Fruit fly (Drosophila melanogaster) whole organism, embryonic: ENCODE results near the gene CG13060.

Source experiments
- Asciz ChIP-seq: fragments of 200-800 bp; sonication (Bioruptor generic); optimal IDR thresholded peaks from 2 replicates; lab custom pipeline; 2017; ENCODE audit warnings: missing biosample characterization, mild to moderate bottlenecking, missing genetic modification characterization, missing genetic modification reagents
- Atf6 ChIP-seq: fragments of 200-800 bp; sonication (Bioruptor generic); IDR thresholded peaks from 2 replicates; pipeline ENCODE4 v1.3.6; 2022; ENCODE audit warnings: missing biosample characterization, missing genetic modification characterization
- CG10209 ChIP-seq: fragments of 200-800 bp; sonication (Bioruptor generic); optimal IDR thresholded peaks from 3 replicates; lab custom pipeline; 2017; ENCODE audit warnings: missing biosample characterization, mild to moderate bottlenecking, missing genetic modification characterization, missing genetic modification reagents
- CG10462 ChIP-seq: fragments of 200-800 bp; sonication (Bioruptor generic); optimal IDR thresholded peaks from 2 replicates; lab custom pipeline; 2016; ENCODE audit warnings: missing biosample characterization, missing genetic modification characterization
- CG12391 ChIP-seq: fragments of 200-800 bp; sonication (Bioruptor generic); optimal IDR thresholded peaks from 3 replicates; lab custom pipeline; 2018; ENCODE audit warnings: missing biosample characterization, mild to moderate bottlenecking, missing genetic modification characterization, moderate library complexity
- CG15514 ChIP-seq: fragments of 200-800 bp; sonication (Bioruptor generic); optimal IDR thresholded peaks from 3 replicates; lab custom pipeline; 2017; ENCODE audit warnings: missing biosample characterization, missing genetic modification characterization, mild to moderate bottlenecking, moderate library complexity, missing genetic modification reagents
- CG1647 ChIP-seq: fragments of 200-800 bp; sonication (Bioruptor generic); optimal IDR thresholded peaks from 3 replicates; lab custom pipeline; 2016; ENCODE audit warnings: missing biosample characterization, missing genetic modification characterization
- CG30020 ChIP-seq: fragments of 200-800 bp; optimal IDR thresholded peaks from 2 replicates; lab custom pipeline; 2019; ENCODE audit warnings: missing biosample characterization, mild to moderate bottlenecking, missing genetic modification characterization, moderate library complexity
- CG43689 ChIP-seq: fragments of 200-800 bp; sonication (Bioruptor generic); IDR thresholded peaks from 2 replicates; pipeline ENCODE4 v1.3.6; 2022; ENCODE audit warnings: missing biosample characterization, missing genetic modification characterization
- CG4707 ChIP-seq: fragments of 200-800 bp; sonication (Bioruptor generic); optimal IDR thresholded peaks from 2 replicates; lab custom pipeline; 2018; ENCODE audit warnings: missing biosample characterization, mild to moderate bottlenecking, missing genetic modification characterization, moderate library complexity
- CG6791 ChIP-seq: fragments of 200-800 bp; sonication (Bioruptor generic); IDR thresholded peaks from 3 replicates; pipeline ENCODE4 v1.3.6; 2022; ENCODE audit warnings: missing biosample characterization, missing genetic modification characterization; ENCODE audit not compliant: partially characterized antibody
- CG6813 ChIP-seq: fragments of 200-800 bp; sonication (Bioruptor generic); optimal IDR thresholded peaks from 2 replicates; lab custom pipeline; 2017; ENCODE audit warnings: missing biosample characterization, missing genetic modification characterization, mild to moderate bottlenecking, moderate library complexity, missing genetic modification reagents
- CG9215 ChIP-seq: fragments of 200-800 bp; sonication (Bioruptor generic); IDR thresholded peaks from 2 replicates; pipeline ENCODE4 v1.3.6; 2022; ENCODE audit warnings: missing biosample characterization, missing genetic modification characterization
- CG9817 ChIP-seq: fragments of 200-800 bp; sonication (Bioruptor generic); optimal IDR thresholded peaks from 2 replicates; lab custom pipeline; 2018; ENCODE audit warnings: missing biosample characterization, mild to moderate bottlenecking, missing genetic modification characterization, moderate library complexity
- Dek ChIP-seq: fragments of 200-800 bp; sonication (Bioruptor generic); optimal IDR thresholded peaks from 3 replicates; lab custom pipeline; 2019; ENCODE audit warnings: missing biosample characterization, mild to moderate bottlenecking, missing genetic modification characterization, moderate library complexity
- Doc3 ChIP-seq: fragments of 200-800 bp; sonication (Bioruptor generic); IDR thresholded peaks from 3 replicates; pipeline ENCODE4 v1.3.6; 2022; ENCODE audit warnings: missing biosample characterization, missing genetic modification characterization; ENCODE audit not compliant: partially characterized antibody
- ERR ChIP-seq: fragments of 200-800 bp; sonication (Bioruptor generic); optimal IDR thresholded peaks from 2 replicates; lab custom pipeline; 2016; ENCODE audit warnings: missing biosample characterization, missing genetic modification characterization
- Elba2 ChIP-seq: fragments of 200-800 bp; sonication (Bioruptor generic); optimal IDR thresholded peaks from 3 replicates; lab custom pipeline; 2016; ENCODE audit warnings: missing biosample characterization, missing genetic modification characterization
- Fer3 ChIP-seq: fragments of 200-800 bp; sonication (Bioruptor generic); optimal IDR thresholded peaks from 2 replicates; lab custom pipeline; 2018; ENCODE audit warnings: missing biosample characterization, mild to moderate bottlenecking, missing genetic modification characterization, moderate library complexity
- H15 ChIP-seq: fragments of 200-800 bp; sonication (Bioruptor generic); IDR thresholded peaks from 3 replicates; pipeline ENCODE4 v1.3.6; 2022; ENCODE audit warnings: missing biosample characterization, missing genetic modification characterization
- H2.0 ChIP-seq: fragments of 200-800 bp; sonication (Bioruptor generic); IDR thresholded peaks from 2 replicates; pipeline ENCODE4 v1.3.6; 2022; ENCODE audit warnings: missing biosample characterization, missing genetic modification characterization
- HmgZ ChIP-seq: fragments of 200-800 bp; sonication (Bioruptor generic); optimal IDR thresholded peaks from 2 replicates; lab custom pipeline; 2018; ENCODE audit warnings: missing biosample characterization, mild to moderate bottlenecking, missing genetic modification characterization
- Hmr ChIP-seq: fragments of 200-800 bp; sonication (Bioruptor generic); optimal IDR thresholded peaks from 3 replicates; lab custom pipeline; 2017; ENCODE audit warnings: mild to moderate bottlenecking, missing biosample characterization, missing genetic modification reagents, missing genetic modification characterization
- Lim3 ChIP-seq: fragments of 200-800 bp; sonication (Bioruptor generic); IDR thresholded peaks from 2 replicates; pipeline ENCODE4 v1.3.6; 2022; ENCODE audit warnings: missing biosample characterization, missing genetic modification characterization
- Mes4 ChIP-seq: fragments of 200-800 bp; sonication (Bioruptor generic); optimal IDR thresholded peaks from 2 replicates; lab custom pipeline; 2016; ENCODE audit warnings: missing biosample characterization, missing genetic modification characterization
- Nf-YA ChIP-seq: fragments of 200-800 bp; sonication (Bioruptor generic); IDR thresholded peaks from 2 replicates; pipeline ENCODE4 v1.3.6; 2022; ENCODE audit warnings: missing biosample characterization, missing genetic modification characterization
- ara ChIP-seq: fragments of 200-800 bp; sonication (Bioruptor generic); IDR thresholded peaks from 2 replicates; pipeline ENCODE4 v1.3.6; 2022; ENCODE audit warnings: missing biosample characterization, missing genetic modification characterization
- ash1 ChIP-seq: fragments of 200-800 bp; sonication (Bioruptor generic); optimal IDR thresholded peaks from 2 replicates; lab custom pipeline; 2018; ENCODE audit warnings: missing biosample characterization, mild to moderate bottlenecking, missing genetic modification characterization
- bcd ChIP-seq: fragments of 200-800 bp; sonication (Bioruptor generic); optimal IDR thresholded peaks from 2 replicates; lab custom pipeline; 2017; ENCODE audit warnings: missing biosample characterization, mild to moderate bottlenecking, missing genetic modification characterization
- cad ChIP-seq: fragments of >200 bp; optimal IDR thresholded peaks from 2 replicates; lab custom pipeline; 2017; ENCODE audit warnings: missing biosample characterization, missing genetic modification characterization
- cas ChIP-seq: fragments of 200-800 bp; sonication (Bioruptor generic); IDR thresholded peaks from 2 replicates; pipeline ENCODE4 v1.3.6; 2022; ENCODE audit warnings: missing biosample characterization, missing genetic modification characterization
- croc ChIP-seq: fragments of 200-800 bp; sonication (Bioruptor generic); conservative IDR thresholded peaks from 3 replicates; pipeline ENCODE4 v1.3.6; 2022; ENCODE audit warnings: missing biosample characterization, missing genetic modification characterization
- dm ChIP-seq: fragments of 200-800 bp; sonication (Bioruptor generic); optimal IDR thresholded peaks from 3 replicates; lab custom pipeline; 2016; ENCODE audit warnings: missing biosample characterization, missing genetic modification characterization
- emc ChIP-seq: fragments of 200-800 bp; sonication (Bioruptor generic); optimal IDR thresholded peaks from 2 replicates; lab custom pipeline; 2016; ENCODE audit warnings: missing biosample characterization, missing genetic modification characterization
- ems ChIP-seq: fragments of 200-800 bp; sonication (Bioruptor generic); optimal IDR thresholded peaks from 3 replicates; lab custom pipeline; 2016; ENCODE audit warnings: missing biosample characterization, missing genetic modification characterization
- esg ChIP-seq: fragments of 200-800 bp; sonication (Bioruptor generic); conservative IDR thresholded peaks from 2 replicates; pipeline ENCODE4 v1.3.6; 2022; ENCODE audit warnings: missing biosample characterization, missing genetic modification characterization
- fru ChIP-seq: fragments of >200 bp; optimal IDR thresholded peaks from 2 replicates; lab custom pipeline; 2017
- ftz-f1 ChIP-seq: fragments of 200-800 bp; sonication (Bioruptor generic); optimal IDR thresholded peaks from 2 replicates; lab custom pipeline; 2016; ENCODE audit warnings: missing biosample characterization, missing genetic modification characterization
- gfzf ChIP-seq: fragments of 200-800 bp; sonication (Bioruptor generic); optimal IDR thresholded peaks from 2 replicates; lab custom pipeline; 2016; ENCODE audit warnings: missing biosample characterization, mild to moderate bottlenecking, missing genetic modification characterization, moderate library complexity
- knrl ChIP-seq: fragments of 200-800 bp; sonication (Bioruptor generic); IDR thresholded peaks from 3 replicates; pipeline ENCODE4 v1.3.6; 2022; ENCODE audit warnings: missing biosample characterization, missing genetic modification characterization; ENCODE audit not compliant: partially characterized antibody
- pb ChIP-seq: fragments of 200-800 bp; sonication (Bioruptor generic); optimal IDR thresholded peaks from 3 replicates; lab custom pipeline; 2016; ENCODE audit warnings: missing biosample characterization, missing genetic modification characterization
- pfk ChIP-seq: fragments of 200-800 bp; sonication (Bioruptor generic); optimal IDR thresholded peaks from 2 replicates; lab custom pipeline; 2018; ENCODE audit warnings: missing biosample characterization, mild to moderate bottlenecking, missing genetic modification characterization, moderate library complexity
- scrt ChIP-seq: fragments of 200-800 bp; sonication (Bioruptor generic); optimal IDR thresholded peaks from 2 replicates; lab custom pipeline; 2018; ENCODE audit warnings: missing biosample characterization, mild to moderate bottlenecking, missing genetic modification characterization, moderate library complexity
- sens ChIP-seq: fragments of 200-800 bp; sonication (Bioruptor generic); peaks from one replicate; lab custom pipeline; 2016; ENCODE audit warnings: missing biosample characterization, missing genetic modification characterization
- sim ChIP-seq: fragments of 200-800 bp; sonication (Bioruptor generic); IDR thresholded peaks from 2 replicates; pipeline ENCODE4 v1.3.6; 2022; ENCODE audit warnings: missing biosample characterization, missing genetic modification characterization
- slou ChIP-seq: fragments of 200-800 bp; sonication (Bioruptor generic); optimal IDR thresholded peaks from 3 replicates; lab custom pipeline; 2016; ENCODE audit warnings: missing biosample characterization, missing genetic modification characterization
- tna ChIP-seq: fragments of 200-800 bp; sonication (Bioruptor generic); IDR thresholded peaks from 2 replicates; pipeline ENCODE4 v1.3.6; 2022; ENCODE audit warnings: missing biosample characterization, missing genetic modification characterization; ENCODE audit not compliant: partially characterized antibody
- tup ChIP-seq: fragments of 200-800 bp; sonication (Bioruptor generic); optimal IDR thresholded peaks from 2 replicates; lab custom pipeline; 2016; ENCODE audit warnings: missing biosample characterization, mild to moderate bottlenecking, missing genetic modification characterization, moderate library complexity
- unpg ChIP-seq: fragments of 200-800 bp; sonication (Bioruptor generic); optimal IDR thresholded peaks from 3 replicates; lab custom pipeline; 2018; ENCODE audit warnings: missing biosample characterization, mild to moderate bottlenecking, missing genetic modification characterization, moderate library complexity
- vnd ChIP-seq: fragments of 200-800 bp; sonication (Bioruptor generic); IDR thresholded peaks from 3 replicates; pipeline ENCODE4 v1.3.6; 2022; ENCODE audit warnings: missing biosample characterization, missing genetic modification characterization; ENCODE audit not compliant: partially characterized antibody

The CG13060 gene

dm6 chr3L:16328207-16328891, 8.7 kb downstream of the CG13060 start, which contains the start of gene CG13058 (continued):
- TF ChIP-seq CG10462 (GFP tag; lab: Kevin White, UChicago) (no peak), slou (GFP tag; lab: Kevin White, UChicago) (no peak), Fer3 (peak; percentile 59), CG12391 (tag; lab: Kevin White, UChicago) (no peak), CG30020 (no peak), CG9817 (tag; lab: Kevin White, UChicago) (peak; percentile 71), scrt (GFP tag; lab: Kevin White, UChicago) (peak; percentile 37), CG4707 (GFP tag; lab: Kevin White, UChicago) (no peak), tna (GFP tag; lab: Robert Waterston, UW) (no peak), CG6813 (GFP tag; lab: Kevin White, UChicago) (no peak), Nf-YA (GFP tag; lab: Robert Waterston, UW) (peak; percentile 54), vnd (GFP tag; lab: Robert Waterston, UW) (no peak), cas (no peak), ERR (GFP tag; lab: Kevin White, UChicago) (no peak), HmgZ (tag; lab: Kevin White, UChicago) (peak; percentile 65), ems (GFP tag; lab: Kevin White, UChicago) (no peak), CG10209 (GFP tag; lab: Kevin White, UChicago) (peak; percentile 55), ara (GFP tag; lab: Robert Waterston, UW) (no peak), sens (GFP tag; lab: Kevin White, UChicago) (peak; percentile 40), CG6791 (GFP tag; lab: Robert Waterston, UW) (no peak), croc (GFP tag; lab: Robert Waterston, UW) (no peak), Mes4 (GFP tag; lab: Kevin White, UChicago) (peak; percentile 25), cad (GFP tag; lab: Kevin White, UChicago) (no peak), emc (GFP tag; lab: Kevin White, UChicago) (no peak), ash1 (GFP tag; lab: Kevin White, UChicago) (no peak), Dek (peak; percentile 60), unpg (GFP tag; lab: Kevin White, UChicago) (peak; percentile 67), Asciz (no peak), ftz-f1 (GFP tag; lab: Kevin White, UChicago) (no peak), esg (peak; percentile 81), H15 (no peak), CG1647 (peak; percentile 44), bcd (GFP tag; lab: Kevin White, UChicago) (peak; percentile 37), CG43689 (GFP tag; lab: Robert Waterston, UW) (peak; percentile 52; the same call in 1 of the 2 replicates), knrl (GFP tag; lab: Robert Waterston, UW) (no peak), fru (lab: Kevin White, UChicago) (no peak), pb (GFP tag; lab: Kevin White, UChicago) (no peak), sim (GFP tag; lab: Robert Waterston, UW) (no peak), pfk (GFP tag; lab: Kevin White, UChicago) (no peak), CG9215 (GFP tag; lab: Robert Waterston, UW) (peak; percentile 18; the same call in 1 of the 2 replicates), tup (no peak), Lim3 (GFP tag; lab: Robert Waterston, UW) (peak; percentile 44; the same call in 1 of the 2 replicates), Atf6 (GFP tag; lab: Robert Waterston, UW) (peak; percentile 84), dm (GFP tag; lab: Kevin White, UChicago) (peak; percentile 45), gfzf (no peak), Hmr (GFP tag; lab: Kevin White, UChicago) (peak; percentile 61), CG15514 (GFP tag; lab: Kevin White, UChicago) (peak; percentile 51), Doc3 (no peak), H2.0 (GFP tag; lab: Robert Waterston, UW) (peak; percentile 81), Elba2 (GFP tag; lab: Kevin White, UChicago) (no peak)
